Fruit fly (Drosophila melanogaster) whole organism, embryonic: ENCODE data around the gene CG8563.

ENCODE experiments used
- Adf1 ChIP-seq: fragments of 200-800 bp; sonication (Bioruptor generic); IDR thresholded peaks from 2 replicates; pipeline ENCODE4 v1.3.6; 2022; ENCODE audit warnings: missing biosample characterization, missing genetic modification characterization
- BEAF-32 ChIP-seq: fragments of 200-800 bp; sonication (Bioruptor generic); optimal IDR thresholded peaks from 3 replicates; lab custom pipeline; 2017; ENCODE audit warnings: missing biosample characterization, missing genetic modification characterization, mild to moderate bottlenecking, moderate library complexity, missing genetic modification reagents
- BtbVII ChIP-seq: fragments of 200-800 bp; sonication (Bioruptor generic); optimal IDR thresholded peaks from 3 replicates; lab custom pipeline; 2017; ENCODE audit warnings: missing biosample characterization, mild to moderate bottlenecking, missing genetic modification characterization
- CG10274 ChIP-seq: fragments of 200-800 bp; sonication (Bioruptor generic); optimal IDR thresholded peaks from 3 replicates; lab custom pipeline; 2017; ENCODE audit warnings: missing biosample characterization, mild to moderate bottlenecking, missing genetic modification characterization
- CG11247 ChIP-seq: fragments of 200-800 bp; sonication (Bioruptor generic); IDR thresholded peaks from 2 replicates; pipeline ENCODE4 v1.3.6; 2022; ENCODE audit warnings: missing biosample characterization, missing genetic modification characterization
- CG11398 ChIP-seq: fragments of 200-800 bp; sonication (Bioruptor generic); optimal IDR thresholded peaks from 2 replicates; lab custom pipeline; 2016; ENCODE audit warnings: missing biosample characterization, missing genetic modification characterization
- CG12155 ChIP-seq: fragments of 200-800 bp; sonication (Bioruptor generic); optimal IDR thresholded peaks from 3 replicates; lab custom pipeline; 2016; ENCODE audit warnings: missing biosample characterization, missing genetic modification characterization
- CG12744 ChIP-seq: fragments of 200-800 bp; sonication (Bioruptor generic); optimal IDR thresholded peaks from 2 replicates; lab custom pipeline; 2016; ENCODE audit warnings: missing biosample characterization, missing genetic modification characterization
- CG12769 ChIP-seq: fragments of 200-800 bp; sonication (Bioruptor generic); optimal IDR thresholded peaks from 2 replicates; lab custom pipeline; 2019; ENCODE audit warnings: missing biosample characterization, mild to moderate bottlenecking, missing genetic modification characterization, moderate library complexity
- CG15269 ChIP-seq: fragments of 200-800 bp; sonication (Bioruptor generic); optimal IDR thresholded peaks from 2 replicates; lab custom pipeline; 2018; ENCODE audit warnings: missing biosample characterization, mild to moderate bottlenecking, missing genetic modification characterization, moderate library complexity
- CG17385 ChIP-seq: fragments of 200-800 bp; sonication (Bioruptor generic); optimal IDR thresholded peaks from 3 replicates; lab custom pipeline; 2018; ENCODE audit warnings: missing biosample characterization, mild to moderate bottlenecking, missing genetic modification characterization
- CG17568 ChIP-seq: fragments of 200-800 bp; sonication (Bioruptor generic); optimal IDR thresholded peaks from 2 replicates; lab custom pipeline; 2018; ENCODE audit warnings: missing biosample characterization, mild to moderate bottlenecking, missing genetic modification characterization, moderate library complexity
- CG2129 ChIP-seq: fragments of 200-800 bp; sonication (Bioruptor generic); IDR thresholded peaks from 2 replicates; pipeline ENCODE4 v1.3.6; 2022; ENCODE audit warnings: missing biosample characterization, missing genetic modification characterization; ENCODE audit not compliant: partially characterized antibody
- CG2678 ChIP-seq: fragments of 200-800 bp; sonication (Bioruptor generic); optimal IDR thresholded peaks from 3 replicates; lab custom pipeline; 2019; ENCODE audit warnings: missing biosample characterization, mild to moderate bottlenecking, missing genetic modification characterization, moderate library complexity
- CG32772 ChIP-seq: fragments of 200-800 bp; sonication (Bioruptor generic); IDR thresholded peaks from 2 replicates; pipeline ENCODE4 v1.3.6; 2022; ENCODE audit warnings: missing biosample characterization, missing genetic modification characterization
- CG3281 ChIP-seq: fragments of 200-800 bp; sonication (Bioruptor generic); optimal IDR thresholded peaks from 3 replicates; lab custom pipeline; 2017; ENCODE audit warnings: missing biosample characterization, mild to moderate bottlenecking, missing genetic modification characterization
- CG4282 ChIP-seq: fragments of 200-800 bp; sonication (Bioruptor generic); optimal IDR thresholded peaks from 2 replicates; lab custom pipeline; 2016; ENCODE audit warnings: missing biosample characterization, missing genetic modification characterization
- CG4707 ChIP-seq: fragments of 200-800 bp; sonication (Bioruptor generic); optimal IDR thresholded peaks from 2 replicates; lab custom pipeline; 2018; ENCODE audit warnings: missing biosample characterization, mild to moderate bottlenecking, missing genetic modification characterization, moderate library complexity
- CG4730 ChIP-seq: fragments of 200-800 bp; sonication (Bioruptor generic); IDR thresholded peaks from 2 replicates; pipeline ENCODE4 v1.3.6; 2022; ENCODE audit warnings: missing biosample characterization, missing genetic modification characterization
- CG4854 ChIP-seq: fragments of 200-800 bp; sonication (Bioruptor generic); optimal IDR thresholded peaks from 2 replicates; lab custom pipeline; 2016; ENCODE audit warnings: missing biosample characterization, missing genetic modification characterization, inconsistent platforms
- CG8290 ChIP-seq, 3 experiments: fragments of 200-800 bp; sonication (Bioruptor generic); optimal IDR thresholded peaks; 2 replicates each; lab custom pipeline; 2016 to 2019; ENCODE audit warnings: missing biosample characterization in 3 of 3, missing genetic modification characterization in 3 of 3, mild to moderate bottlenecking in 2 of 3, moderate library complexity in 1 of 3
- CrebB ChIP-seq: fragments of 200-800 bp; sonication (Bioruptor generic); optimal IDR thresholded peaks from 3 replicates; lab custom pipeline; 2018; ENCODE audit warnings: missing biosample characterization, mild to moderate bottlenecking, missing genetic modification characterization
- D19B ChIP-seq: fragments of 200-800 bp; sonication (Bioruptor generic); optimal IDR thresholded peaks from 2 replicates; lab custom pipeline; 2017; ENCODE audit warnings: missing biosample characterization, mild to moderate bottlenecking, missing genetic modification characterization
- Deaf1 ChIP-seq: fragments of 200-800 bp; optimal IDR thresholded peaks from 3 replicates; lab custom pipeline; 2019; ENCODE audit warnings: missing biosample characterization, mild to moderate bottlenecking, missing genetic modification characterization, moderate library complexity
- Dek ChIP-seq: fragments of 200-800 bp; sonication (Bioruptor generic); optimal IDR thresholded peaks from 3 replicates; lab custom pipeline; 2019; ENCODE audit warnings: missing biosample characterization, mild to moderate bottlenecking, missing genetic modification characterization, moderate library complexity
- Doc2 ChIP-seq: fragments of 200-800 bp; sonication (Bioruptor generic); IDR thresholded peaks from 2 replicates; pipeline ENCODE4 v1.3.6; 2022; ENCODE audit warnings: missing biosample characterization, missing genetic modification characterization
- Eip74EF ChIP-seq, 2 experiments: fragments of 200-800 bp in 1 of 2; fragments of >200 bp in 1 of 2; sonication (Bioruptor generic) in 1 of 2; optimal IDR thresholded peaks; 2 replicates each; lab custom pipeline; 2017 to 2019; ENCODE audit warnings: missing biosample characterization in 2 of 2, missing genetic modification characterization in 2 of 2, mild to moderate bottlenecking in 1 of 2, moderate library complexity in 1 of 2
- Ets97D ChIP-seq: fragments of 200-800 bp; sonication (Bioruptor generic); optimal IDR thresholded peaks from 3 replicates; lab custom pipeline; 2016; ENCODE audit warnings: missing biosample characterization, missing genetic modification characterization
- HLH4C ChIP-seq: fragments of 200-800 bp; sonication (Bioruptor generic); IDR thresholded peaks from 3 replicates; pipeline ENCODE4 v1.3.6; 2022; ENCODE audit warnings: missing biosample characterization, missing genetic modification characterization; ENCODE audit not compliant: partially characterized antibody
- HLHmδ ChIP-seq: fragments of 200-800 bp; sonication (Bioruptor generic); optimal IDR thresholded peaks from 2 replicates; lab custom pipeline; 2018; ENCODE audit warnings: missing biosample characterization, mild to moderate bottlenecking, missing genetic modification characterization, moderate library complexity
- Med ChIP-seq: fragments of 200-800 bp; sonication (Bioruptor generic); peaks from one replicate; lab custom pipeline; 2016; ENCODE audit warnings: missing biosample characterization, missing genetic modification characterization, mild to moderate bottlenecking, inconsistent platforms, moderate library complexity
- NC2α ChIP-seq: fragments of 200-800 bp; sonication (Bioruptor generic); optimal IDR thresholded peaks from 2 replicates; lab custom pipeline; 2016; ENCODE audit warnings: missing biosample characterization, missing genetic modification characterization
- Rfx ChIP-seq: fragments of 200-800 bp; sonication (Bioruptor generic); IDR thresholded peaks from 2 replicates; pipeline ENCODE4 v1.3.6; 2022; ENCODE audit warnings: missing biosample characterization, missing genetic modification characterization
- Six4 ChIP-seq: fragments of 200-800 bp; sonication (Bioruptor generic); optimal IDR thresholded peaks from 2 replicates; lab custom pipeline; 2016; ENCODE audit warnings: missing biosample characterization, missing genetic modification characterization
- Xrp1 ChIP-seq: fragments of 200-800 bp; sonication (Bioruptor generic); IDR thresholded peaks from 2 replicates; pipeline ENCODE4 v1.3.6; 2022; ENCODE audit warnings: missing biosample characterization, missing genetic modification characterization
- btn ChIP-seq: fragments of 200-800 bp; sonication (Bioruptor generic); optimal IDR thresholded peaks from 2 replicates; lab custom pipeline; 2016; ENCODE audit warnings: missing biosample characterization, missing genetic modification characterization
- chinmo ChIP-seq: fragments of 200-800 bp; sonication (Bioruptor generic); IDR thresholded peaks from 4 replicates; pipeline ENCODE4 v1.3.6; 2022; ENCODE audit warnings: missing biosample characterization, missing genetic modification characterization; ENCODE audit not compliant: partially characterized antibody
- cwo ChIP-seq: fragments of 200-800 bp; sonication (Bioruptor generic); optimal IDR thresholded peaks from 3 replicates; lab custom pipeline; 2017; ENCODE audit warnings: missing biosample characterization, missing genetic modification characterization, mild to moderate bottlenecking, moderate library complexity, missing genetic modification reagents
- disco-r ChIP-seq: fragments of 200-800 bp; sonication (Bioruptor generic); optimal IDR thresholded peaks from 2 replicates; lab custom pipeline; 2016; ENCODE audit warnings: missing biosample characterization, missing genetic modification characterization
- dysf ChIP-seq: fragments of 200-800 bp; sonication (Bioruptor generic); IDR thresholded peaks from 3 replicates; pipeline ENCODE4 v1.3.6; 2022; ENCODE audit warnings: missing biosample characterization, missing genetic modification characterization
- en ChIP-seq: fragments of 200-800 bp; sonication (Bioruptor generic); optimal IDR thresholded peaks from 2 replicates; lab custom pipeline; 2016; ENCODE audit warnings: missing biosample characterization, missing genetic modification characterization
- lilli ChIP-seq: fragments of 200-800 bp; sonication (Bioruptor generic); optimal IDR thresholded peaks from 3 replicates; lab custom pipeline; 2016; ENCODE audit warnings: missing biosample characterization, missing genetic modification characterization
- mam ChIP-seq: fragments of 200-800 bp; sonication (Bioruptor generic); optimal IDR thresholded peaks from 3 replicates; lab custom pipeline; 2016; ENCODE audit warnings: missing biosample characterization, missing genetic modification characterization
- nom ChIP-seq: fragments of 200-800 bp; sonication (Bioruptor generic); optimal IDR thresholded peaks from 2 replicates; lab custom pipeline; 2017; ENCODE audit warnings: missing biosample characterization, missing genetic modification characterization, mild to moderate bottlenecking, moderate library complexity, missing genetic modification reagents
- pfk ChIP-seq: fragments of 200-800 bp; sonication (Bioruptor generic); optimal IDR thresholded peaks from 2 replicates; lab custom pipeline; 2018; ENCODE audit warnings: missing biosample characterization, mild to moderate bottlenecking, missing genetic modification characterization, moderate library complexity
- pho ChIP-seq: fragments of 200-800 bp; sonication (Bioruptor generic); optimal IDR thresholded peaks from 2 replicates; lab custom pipeline; 2016; ENCODE audit warnings: missing biosample characterization, missing genetic modification characterization
- sug ChIP-seq: fragments of 200-800 bp; optimal IDR thresholded peaks from 2 replicates; lab custom pipeline; 2019; ENCODE audit warnings: missing biosample characterization, mild to moderate bottlenecking, missing genetic modification characterization, moderate library complexity
- zen ChIP-seq: fragments of 200-800 bp; sonication (Bioruptor generic); optimal IDR thresholded peaks from 3 replicates; lab custom pipeline; 2018; ENCODE audit warnings: missing biosample characterization, mild to moderate bottlenecking, missing genetic modification characterization, moderate library complexity
- zfh2 ChIP-seq: fragments of 200-800 bp; sonication (Bioruptor generic); optimal IDR thresholded peaks from 2 replicates; lab custom pipeline; 2016; ENCODE audit warnings: missing biosample characterization, missing genetic modification characterization

Gene CG8563

DNA sequence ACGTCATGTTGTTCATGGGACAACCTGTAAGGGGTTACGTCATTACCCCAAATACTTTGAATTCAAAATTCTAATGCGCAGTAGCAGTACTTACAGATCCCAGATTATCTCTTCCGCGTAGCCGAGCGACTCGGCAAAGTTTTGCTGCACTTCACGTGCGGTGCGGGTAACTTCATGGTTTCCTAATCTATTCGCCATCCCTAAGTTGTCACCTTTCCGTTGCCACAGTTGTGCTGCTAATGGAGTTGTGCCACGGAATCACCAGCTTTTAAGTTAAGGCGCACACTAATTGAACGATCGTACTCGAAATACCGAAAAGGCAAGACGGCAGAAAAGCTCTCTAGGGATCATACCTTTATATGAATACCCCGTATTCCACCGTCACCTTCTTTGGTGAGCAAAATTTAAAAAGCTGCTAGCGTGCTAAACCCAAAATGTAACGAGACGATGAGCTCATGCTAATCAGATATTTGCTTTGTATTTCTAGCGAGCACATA, 30.7 kb upstream of the CG8563 start, which contains the start of gene pst (continued):
- TF ChIP-seq CrebB (peak; percentile 66), pfk (GFP tag; lab: Kevin White, UChicago) (no peak), CG32772 (GFP tag; lab: Robert Waterston, UW) (no peak), CG12769 (tag; lab: Kevin White, UChicago) (peak; percentile 74), CG4730 (GFP tag; lab: Robert Waterston, UW) (no peak), Dek (peak; percentile 35), CG8290 (GFP tag; optimal IDR thresholded peaks at IDR 0.05; lab: Kevin White, UChicago) (no peak), CG8290 (tag; optimal IDR thresholded peaks at IDR 0.05; lab: Kevin White, UChicago) (peak in 1 of 2 experiments; percentile 87), Med (GFP tag; lab: Kevin White, UChicago) (peak; percentile 78), CG4707 (no peak), CG2129 (no peak), CG4282 (GFP tag; lab: Kevin White, UChicago) (peak; percentile 29), nom (GFP tag; lab: Kevin White, UChicago) (peak; percentile 43), NC2α (GFP tag; lab: Kevin White, UChicago) (peak; percentile 14), Adf1 (GFP tag; lab: Robert Waterston, UW) (peak; percentile 24; the same call in 1 of the 2 replicates), CG2678 (tag; lab: Kevin White, UChicago) (no peak), CG3281 (GFP tag; lab: Kevin White, UChicago) (peak; percentile 62), BtbVII (GFP tag; lab: Kevin White, UChicago) (no peak), CG4854 (GFP tag; lab: Kevin White, UChicago) (no peak), Eip74EF (GFP tag; optimal IDR thresholded peaks at IDR 0.05; lab: Kevin White, UChicago) (peak in 1 of 2 experiments; percentile 68), CG11398 (GFP tag; lab: Kevin White, UChicago) (peak; percentile 27), lilli (GFP tag; lab: Kevin White, UChicago) (no peak), CG12155 (peak; percentile 96), dysf (GFP tag; lab: Robert Waterston, UW) (0 out of 3 replicates have a peak, but pooled peaks have one; percentile 26), zfh2 (GFP tag; lab: Kevin White, UChicago) (no peak), CG11247 (GFP tag; lab: Robert Waterston, UW) (peak; percentile 29; the same call in 1 of the 2 replicates), Ets97D (peak; percentile 53), HLH4C (GFP tag; lab: Robert Waterston, UW) (no peak), Rfx (GFP tag; lab: Robert Waterston, UW) (peak; percentile 27; the same call in 1 of the 2 replicates), en (GFP tag; lab: Kevin White, UChicago) (no peak), pho (GFP tag; lab: Kevin White, UChicago) (peak; percentile 30), BEAF-32 (no peak), CG15269 (tag; lab: Kevin White, UChicago) (peak; percentile 68), CG17568 (GFP tag; lab: Kevin White, UChicago) (peak; percentile 62), mam (GFP tag; lab: Kevin White, UChicago) (no peak), disco-r (GFP tag; lab: Kevin White, UChicago) (peak; percentile 13), chinmo (GFP tag; lab: Robert Waterston, UW) (peak; percentile 53; the same call in 2 of the 4 replicates), sug (tag; lab: Kevin White, UChicago) (peak; percentile 34), CG10274 (GFP tag; lab: Kevin White, UChicago) (peak; percentile 37), zen (no peak), HLHmδ (GFP tag; lab: Kevin White, UChicago) (peak; percentile 33), CG12744 (peak; percentile 2), cwo (GFP tag; lab: Kevin White, UChicago) (peak; percentile 44), CG17385 (peak; percentile 50), Xrp1 (GFP tag; lab: Robert Waterston, UW) (no peak), Six4 (no peak), Doc2 (GFP tag; lab: Robert Waterston, UW) (no peak), btn (GFP tag; lab: Kevin White, UChicago) (no peak), Deaf1 (tag; lab: Kevin White, UChicago) (no peak), D19B (GFP tag; lab: Kevin White, UChicago) (peak; percentile 57)
